Fruit fly (Drosophila melanogaster) whole organism, prepupa: Measurements from ENCODE around the gene Jarid2.

Experiments used
- Blimp-1 ChIP-seq: fragments of 200-800 bp; sonication (Bioruptor generic); optimal IDR thresholded peaks from 3 replicates; lab custom pipeline; 2017; ENCODE audit warnings: missing biosample characterization, missing genetic modification characterization, mild to moderate bottlenecking, moderate library complexity, missing genetic modification reagents
- CG10669 ChIP-seq: fragments of 200-800 bp; sonication (Bioruptor generic); optimal IDR thresholded peaks from 3 replicates; lab custom pipeline; 2018; ENCODE audit warnings: missing biosample characterization, mild to moderate bottlenecking, missing genetic modification characterization, moderate library complexity
- CG11294 ChIP-seq: fragments of 200-800 bp; sonication (Bioruptor generic); IDR thresholded peaks from 2 replicates; pipeline ENCODE4 v1.3.6; 2022; ENCODE audit warnings: missing biosample characterization, missing genetic modification characterization
- CG11762 ChIP-seq: fragments of 200-800 bp; sonication (Bioruptor generic); optimal IDR thresholded peaks from 3 replicates; lab custom pipeline; 2016; ENCODE audit warnings: missing biosample characterization, missing genetic modification characterization; ENCODE audit not compliant: insufficient read depth
- CG11902 ChIP-seq: fragments of 200-800 bp; sonication (Bioruptor generic); optimal IDR thresholded peaks from 3 replicates; lab custom pipeline; 2016; ENCODE audit warnings: missing biosample characterization, missing genetic modification characterization
- CG15336 ChIP-seq: fragments of 200-800 bp; sonication (Bioruptor generic); IDR thresholded peaks from 2 replicates; pipeline ENCODE4 v1.3.6; 2022; ENCODE audit warnings: missing biosample characterization, missing genetic modification characterization
- CG3032 ChIP-seq: fragments of 200-800 bp; optimal IDR thresholded peaks from 2 replicates; lab custom pipeline; 2019; ENCODE audit warnings: missing biosample characterization, mild to moderate bottlenecking, missing genetic modification characterization, moderate library complexity
- CG32006 ChIP-seq: fragments of 200-800 bp; sonication (Bioruptor generic); optimal IDR thresholded peaks from 3 replicates; lab custom pipeline; 2017; ENCODE audit warnings: missing biosample characterization, mild to moderate bottlenecking, missing genetic modification characterization
- CG34406 ChIP-seq: fragments of 200-800 bp; sonication (Bioruptor generic); optimal IDR thresholded peaks from 3 replicates; lab custom pipeline; 2016; ENCODE audit warnings: missing biosample characterization, missing genetic modification characterization
- CG3919 ChIP-seq: fragments of 200-800 bp; sonication (Bioruptor generic); optimal IDR thresholded peaks from 3 replicates; lab custom pipeline; 2016; ENCODE audit warnings: missing biosample characterization, missing genetic modification characterization
- CG4318 ChIP-seq: fragments of 200-800 bp; sonication (Bioruptor generic); optimal IDR thresholded peaks from 3 replicates; lab custom pipeline; 2017; ENCODE audit warnings: missing biosample characterization, mild to moderate bottlenecking, missing genetic modification characterization
- CG6163 ChIP-seq: fragments of 200-800 bp; sonication (Bioruptor generic); IDR thresholded peaks from 3 replicates; pipeline ENCODE4 v1.3.6; 2022; ENCODE audit warnings: missing biosample characterization, missing genetic modification characterization
- CG6276 ChIP-seq: fragments of 200-800 bp; sonication (Bioruptor generic); optimal IDR thresholded peaks from 2 replicates; lab custom pipeline; 2017; ENCODE audit warnings: missing biosample characterization, mild to moderate bottlenecking, missing genetic modification characterization
- CG6792 ChIP-seq: fragments of 200-800 bp; sonication (Bioruptor generic); optimal IDR thresholded peaks from 3 replicates; lab custom pipeline; 2016; ENCODE audit warnings: missing biosample characterization, missing genetic modification characterization
- CG6808 ChIP-seq: fragments of 200-800 bp; sonication (Bioruptor generic); optimal IDR thresholded peaks from 3 replicates; lab custom pipeline; 2017; ENCODE audit warnings: missing biosample characterization, missing genetic modification characterization, mild to moderate bottlenecking, moderate library complexity, missing genetic modification reagents
- CG7368 ChIP-seq: fragments of 200-800 bp; sonication (Bioruptor generic); optimal IDR thresholded peaks from 3 replicates; lab custom pipeline; 2016; ENCODE audit warnings: missing biosample characterization, missing genetic modification characterization
- CG8119 ChIP-seq: fragments of 200-800 bp; sonication (Bioruptor generic); IDR thresholded peaks from 3 replicates; pipeline ENCODE4 v1.3.6; 2022; ENCODE audit warnings: missing biosample characterization, missing genetic modification characterization
- CG8319 ChIP-seq: fragments of 200-800 bp; sonication (Bioruptor generic); optimal IDR thresholded peaks from 3 replicates; lab custom pipeline; 2016; ENCODE audit warnings: missing biosample characterization, missing genetic modification characterization
- CG8632 ChIP-seq: fragments of 200-800 bp; sonication (Bioruptor generic); optimal IDR thresholded peaks from 3 replicates; lab custom pipeline; 2016; ENCODE audit warnings: missing biosample characterization, missing genetic modification characterization
- CG9139 ChIP-seq: fragments of 200-800 bp; sonication (Bioruptor generic); optimal IDR thresholded peaks from 3 replicates; lab custom pipeline; 2017; ENCODE audit warnings: missing biosample characterization, mild to moderate bottlenecking, missing genetic modification characterization
- Eip75B ChIP-seq: fragments of 200-800 bp; sonication (Bioruptor generic); optimal IDR thresholded peaks from 3 replicates; lab custom pipeline; 2016; ENCODE audit warnings: missing biosample characterization, missing genetic modification characterization
- Eip78C ChIP-seq: fragments of 200-800 bp; sonication (Bioruptor generic); peaks from one replicate; lab custom pipeline; 2016; ENCODE audit warnings: missing biosample characterization, missing genetic modification characterization
- Eip93F ChIP-seq: fragments of 200-800 bp; sonication (Bioruptor generic); optimal IDR thresholded peaks from 2 replicates; lab custom pipeline; 2016; ENCODE audit warnings: missing biosample characterization, mild to moderate bottlenecking, missing genetic modification characterization
- Ets21C ChIP-seq: fragments of 200-800 bp; sonication (Bioruptor generic); optimal IDR thresholded peaks from 3 replicates; lab custom pipeline; 2016; ENCODE audit warnings: missing biosample characterization, missing genetic modification characterization
- Gug ChIP-seq: fragments of 200-800 bp; sonication (Bioruptor generic); IDR thresholded peaks from 2 replicates; pipeline ENCODE4 v1.3.6; 2022; ENCODE audit warnings: missing biosample characterization, missing genetic modification characterization
- Hr38 ChIP-seq: sonication (Bioruptor generic); optimal IDR thresholded peaks from 2 replicates; lab custom pipeline; 2016; ENCODE audit warnings: missing biosample characterization, missing genetic modification characterization
- Hr39 ChIP-seq: fragments of 200-800 bp; sonication (Bioruptor generic); optimal IDR thresholded peaks from 2 replicates; lab custom pipeline; 2016; ENCODE audit warnings: missing biosample characterization, missing genetic modification characterization
- Hr4 ChIP-seq: fragments of 200-800 bp; sonication (Bioruptor generic); optimal IDR thresholded peaks from 3 replicates; lab custom pipeline; 2016; ENCODE audit warnings: missing biosample characterization, missing genetic modification characterization
- Lpt ChIP-seq: fragments of 200-800 bp; sonication (Bioruptor generic); optimal IDR thresholded peaks from 3 replicates; lab custom pipeline; 2016; ENCODE audit warnings: missing biosample characterization, missing genetic modification characterization
- Met ChIP-seq: fragments of 200-800 bp; sonication (Bioruptor generic); optimal IDR thresholded peaks from 3 replicates; lab custom pipeline; 2016; ENCODE audit warnings: missing biosample characterization, missing genetic modification characterization
- OdsH ChIP-seq: fragments of 200-800 bp; sonication (Bioruptor generic); optimal IDR thresholded peaks from 3 replicates; lab custom pipeline; 2016; ENCODE audit warnings: missing biosample characterization, missing genetic modification characterization
- Smox ChIP-seq: fragments of 200-800 bp; sonication (Bioruptor generic); optimal IDR thresholded peaks from 3 replicates; lab custom pipeline; 2016; ENCODE audit warnings: missing biosample characterization, missing genetic modification characterization
- Sox14 ChIP-seq: fragments of 200-800 bp; sonication (Bioruptor generic); optimal IDR thresholded peaks from 3 replicates; lab custom pipeline; 2016; ENCODE audit warnings: missing biosample characterization, missing genetic modification characterization
- Sox15 ChIP-seq: fragments of 200-800 bp; sonication (Bioruptor generic); optimal IDR thresholded peaks from 3 replicates; lab custom pipeline; 2016; ENCODE audit warnings: missing biosample characterization, missing genetic modification characterization
- achi ChIP-seq: fragments of 200-800 bp; sonication (Bioruptor generic); optimal IDR thresholded peaks from 3 replicates; lab custom pipeline; 2016; ENCODE audit warnings: missing biosample characterization, missing genetic modification characterization
- acj6 ChIP-seq: fragments of 200-800 bp; sonication (Bioruptor generic); optimal IDR thresholded peaks from 3 replicates; lab custom pipeline; 2016; ENCODE audit warnings: missing biosample characterization, missing genetic modification characterization
- cyc ChIP-seq: fragments of 200-800 bp; sonication (Bioruptor generic); optimal IDR thresholded peaks from 3 replicates; lab custom pipeline; 2016; ENCODE audit warnings: missing biosample characterization, missing genetic modification characterization
- dsx ChIP-seq: fragments of 200-800 bp; optimal IDR thresholded peaks from 3 replicates; lab custom pipeline; 2019; ENCODE audit warnings: missing biosample characterization, mild to moderate bottlenecking, missing genetic modification characterization, moderate library complexity; ENCODE audit not compliant: poor library complexity, severe bottlenecking
- esn ChIP-seq: fragments of 200-800 bp; sonication (Bioruptor generic); optimal IDR thresholded peaks from 2 replicates; lab custom pipeline; 2016; ENCODE audit warnings: missing biosample characterization, mild to moderate bottlenecking, missing genetic modification characterization, moderate library complexity
- fd85E ChIP-seq: fragments of 200-800 bp; sonication (Bioruptor generic); optimal IDR thresholded peaks from 3 replicates; lab custom pipeline; 2016; ENCODE audit warnings: missing biosample characterization, missing genetic modification characterization
- lz ChIP-seq: fragments of 200-800 bp; sonication (Bioruptor generic); optimal IDR thresholded peaks from 3 replicates; lab custom pipeline; 2016; ENCODE audit warnings: missing biosample characterization, missing genetic modification characterization
- net ChIP-seq: fragments of 200-800 bp; sonication (Bioruptor generic); optimal IDR thresholded peaks from 3 replicates; lab custom pipeline; 2016; ENCODE audit warnings: missing biosample characterization, missing genetic modification characterization
- pdm3 ChIP-seq: fragments of 200-800 bp; sonication (Bioruptor generic); optimal IDR thresholded peaks from 3 replicates; lab custom pipeline; 2016; ENCODE audit warnings: missing biosample characterization, missing genetic modification characterization
- salr ChIP-seq, 2 experiments: fragments of 200-800 bp; sonication (Bioruptor generic); optimal IDR thresholded peaks; 3 replicates each; lab custom pipeline; 2016 to 2018; ENCODE audit warnings: missing biosample characterization in 2 of 2, missing genetic modification characterization in 2 of 2, mild to moderate bottlenecking in 1 of 2
- spab ChIP-seq: fragments of 200-800 bp; sonication (Bioruptor generic); optimal IDR thresholded peaks from 2 replicates; lab custom pipeline; 2017; ENCODE audit warnings: missing biosample characterization, mild to moderate bottlenecking, missing genetic modification characterization, missing genetic modification reagents
- ss ChIP-seq, 2 experiments: fragments of 200-800 bp; sonication (Bioruptor generic); optimal IDR thresholded peaks; 2 replicates in 1 of 2; 3 replicates in 1 of 2; lab custom pipeline; 2017 to 2018; ENCODE audit warnings: mild to moderate bottlenecking in 2 of 2, missing biosample characterization in 2 of 2, missing genetic modification characterization in 2 of 2, moderate library complexity in 1 of 2
- svp ChIP-seq: fragments of 200-800 bp; sonication (Bioruptor generic); peaks from one replicate; lab custom pipeline; 2016; ENCODE audit warnings: missing biosample characterization, missing genetic modification characterization
- topi ChIP-seq: fragments of 200-800 bp; sonication (Bioruptor generic); optimal IDR thresholded peaks from 3 replicates; lab custom pipeline; 2016; ENCODE audit warnings: missing biosample characterization, missing genetic modification characterization
- vri ChIP-seq: fragments of 200-800 bp; sonication (Bioruptor generic); optimal IDR thresholded peaks from 3 replicates; lab custom pipeline; 2016; ENCODE audit warnings: missing biosample characterization, mild to moderate bottlenecking, missing genetic modification characterization

The Jarid2 gene

DNA sequence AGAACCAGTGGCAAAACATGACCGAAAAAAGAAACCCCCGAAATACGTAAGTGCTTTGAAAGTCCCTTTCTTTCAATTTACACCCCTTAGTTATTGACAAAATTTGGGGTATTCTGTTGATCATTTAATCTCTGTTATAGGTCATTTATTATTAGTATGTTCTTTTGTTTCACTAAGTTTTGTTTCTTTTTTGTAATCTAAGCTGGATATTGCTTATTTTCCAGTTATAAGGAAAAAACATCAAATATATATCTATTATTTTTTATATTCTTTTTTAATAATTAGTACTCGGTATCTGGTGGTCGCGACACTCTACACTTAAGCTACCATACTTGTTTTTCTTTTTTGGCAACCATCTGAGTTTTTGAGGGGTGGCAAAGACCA, 31.8 kb downstream of the Jarid2 start (continued):
- peak; percentile 35; the same call in 1 of the 3 replicates for TF ChIP-seq CG8119
- peak; percentile 9 for TF ChIP-seq Sox15 (GFP tag; lab: Kevin White, UChicago)
- TF ChIP-seq OdsH, result no peak
- TF ChIP-seq pdm3 (GFP tag; lab: Kevin White, UChicago), result no peak
- no peak for TF ChIP-seq CG6808
- TF ChIP-seq CG8632 (GFP tag; lab: Kevin White, UChicago), result peak; percentile 37

DNA sequence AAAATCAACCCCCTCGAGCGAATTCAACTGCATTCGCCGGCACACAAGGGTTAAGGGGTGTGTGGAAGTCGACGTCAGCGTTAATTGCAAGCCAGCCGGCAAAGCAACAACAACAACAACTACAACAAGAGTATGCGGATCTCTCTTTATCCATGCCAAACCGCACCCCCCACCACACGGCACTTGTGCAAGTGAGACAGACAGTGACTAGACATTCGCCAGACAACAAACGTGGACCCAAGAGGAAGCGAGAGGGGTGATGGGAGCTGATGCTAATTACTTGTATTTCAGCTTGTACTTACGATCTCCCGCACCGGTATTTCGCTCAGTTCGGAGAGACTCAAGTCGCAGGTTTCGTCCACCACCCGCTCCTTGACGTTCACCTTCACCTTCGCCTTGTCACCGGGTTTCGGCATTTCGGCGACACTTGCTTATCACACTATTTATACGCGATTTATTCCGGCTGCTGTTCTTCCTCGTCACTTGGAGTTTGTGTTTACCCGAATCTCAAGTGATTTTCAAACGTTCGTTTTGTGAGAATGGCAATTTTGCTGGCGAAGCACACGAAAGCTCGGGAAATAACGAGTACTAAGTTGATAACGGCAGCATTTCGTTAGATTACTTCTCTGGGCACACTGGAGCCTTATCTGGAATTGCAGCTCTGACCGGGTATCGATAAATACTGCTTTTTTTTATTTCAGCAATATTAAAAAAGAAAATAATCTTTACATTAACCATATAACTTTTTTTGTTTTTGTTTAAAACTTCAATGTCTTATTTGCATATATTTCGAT, 32.4 kb downstream of the Jarid2 start, which contains the start of gene CG3408:
Gene CG3408, minus strand, starts transcription at position 547 of the 794 bp plus-strand sequence.
- no peak for TF ChIP-seq acj6 (GFP tag; lab: Kevin White, UChicago)
- peak; percentile 18 for TF ChIP-seq CG3919 (GFP tag; lab: Kevin White, UChicago)
- no peak for TF ChIP-seq Smox (GFP tag; lab: Kevin White, UChicago)
- TF ChIP-seq CG11762, result no peak
- TF ChIP-seq CG8319, result no peak
- peak; percentile 0 for TF ChIP-seq cyc (GFP tag; lab: Kevin White, UChicago)
- TF ChIP-seq achi, result no peak
- TF ChIP-seq Eip78C, result peak; percentile 79
- no peak for TF ChIP-seq CG11902 (GFP tag; lab: Kevin White, UChicago)
- TF ChIP-seq OdsH, result no peak
- TF ChIP-seq Hr4, result no peak
- no peak for TF ChIP-seq net
- no peak for TF ChIP-seq CG32006 (GFP tag; lab: Kevin White, UChicago)
- TF ChIP-seq CG11294 (GFP tag; lab: Robert Waterston, UW), result 0 out of 2 replicates have a peak, but pooled peaks have one; percentile 28
- TF ChIP-seq Gug, result no peak
- no peak for TF ChIP-seq CG10669
- peak; percentile 23 for TF ChIP-seq topi (GFP tag; lab: Kevin White, UChicago)
- no peak for TF ChIP-seq CG34406 (GFP tag; lab: Kevin White, UChicago)
- TF ChIP-seq CG4318 (GFP tag; lab: Kevin White, UChicago), result no peak
- peak; percentile 26 for TF ChIP-seq CG6276 (GFP tag; lab: Kevin White, UChicago)
- TF ChIP-seq salr (GFP tag; optimal IDR thresholded peaks at IDR 0.05; lab: Kevin White, UChicago), result no peak
- TF ChIP-seq Sox15 (GFP tag; lab: Kevin White, UChicago), result no peak
- TF ChIP-seq fd85E (GFP tag; lab: Kevin White, UChicago), result no peak
- TF ChIP-seq pdm3 (GFP tag; lab: Kevin White, UChicago), result no peak
- no peak for TF ChIP-seq Hr39 (GFP tag; lab: Kevin White, UChicago)
- TF ChIP-seq Ets21C (GFP tag; lab: Kevin White, UChicago), result no peak
- TF ChIP-seq Eip75B, result no peak
- no peak for TF ChIP-seq CG3032
- no peak for TF ChIP-seq Blimp-1
- no peak for TF ChIP-seq Hr38
- no peak for TF ChIP-seq CG8119
- TF ChIP-seq CG8632 (GFP tag; lab: Kevin White, UChicago), result no peak
- TF ChIP-seq Eip93F (GFP tag; lab: Kevin White, UChicago), result no peak
- no peak for TF ChIP-seq lz
- no peak for TF ChIP-seq Lpt (GFP tag; lab: Kevin White, UChicago)
- TF ChIP-seq CG15336, result no peak
- no peak for TF ChIP-seq svp (GFP tag; lab: Kevin White, UChicago)
- peak; percentile 4 for TF ChIP-seq Met (GFP tag; lab: Kevin White, UChicago)
- no peak for TF ChIP-seq CG6792 (GFP tag; lab: Kevin White, UChicago)
- no peak for TF ChIP-seq vri (GFP tag; lab: Kevin White, UChicago)
- peak; percentile 12 for TF ChIP-seq dsx (GFP tag; lab: Kevin White, UChicago)
- peak; percentile 2 to 50 for TF ChIP-seq ss (GFP tag; optimal IDR thresholded peaks at IDR 0.05; lab: Kevin White, UChicago)
- TF ChIP-seq spab (GFP tag; lab: Kevin White, UChicago), result no peak
- TF ChIP-seq CG7368 (GFP tag; lab: Kevin White, UChicago), result no peak
- peak; percentile 15 for TF ChIP-seq Sox14 (GFP tag; lab: Kevin White, UChicago)
- TF ChIP-seq CG6163, result peak; percentile 59; the same call in 2 of the 3 replicates
- peak; percentile 14 for TF ChIP-seq CG9139 (GFP tag; lab: Kevin White, UChicago)
- peak; percentile 2 for TF ChIP-seq esn (GFP tag; lab: Kevin White, UChicago)
